Worm (Caenorhabditis elegans) whole organism, early embryonic: ENCODE results near the gene F32D8.2.

Experiments used
- aly-1 ChIP-seq: sonication (generic microtip); optimal IDR thresholded peaks from 2 replicates; lab custom pipeline; 2016; ENCODE audit warnings: missing genetic modification characterization, missing compliant biosample characterization
- ama-1 ChIP-seq: fragments of 150-350 bp; optimal IDR thresholded peaks from 2 replicates; lab custom pipeline; 2014
- ceh-36 ChIP-seq: sonication (generic microtip); optimal IDR thresholded peaks from 2 replicates; lab custom pipeline; 2016; ENCODE audit warnings: missing genetic modification characterization, inconsistent platforms, missing compliant biosample characterization
- flt-1 ChIP-seq: fragments of 200-800 bp; sonication (Bioruptor generic); IDR thresholded peaks from 2 replicates; pipeline ENCODE4 v1.3.6; 2022; ENCODE audit warnings: missing genetic modification characterization, missing compliant biosample characterization
- hmbx-1 ChIP-seq: sonication (generic microtip); optimal IDR thresholded peaks from 2 replicates; lab custom pipeline; 2016; ENCODE audit warnings: mild to moderate bottlenecking, missing genetic modification characterization, missing compliant biosample characterization
- pes-1 ChIP-seq: fragments of 200-800 bp; sonication (Bioruptor generic); IDR thresholded peaks from 2 replicates; pipeline ENCODE4 v1.3.6; 2022; ENCODE audit warnings: missing genetic modification reagents, missing genetic modification characterization, missing compliant biosample characterization
- scrt-1 ChIP-seq: fragments of 200-800 bp; sonication (Bioruptor generic); IDR thresholded peaks from 2 replicates; pipeline ENCODE4 v1.3.6; 2022; ENCODE audit warnings: missing genetic modification characterization, missing compliant biosample characterization

DNA sequence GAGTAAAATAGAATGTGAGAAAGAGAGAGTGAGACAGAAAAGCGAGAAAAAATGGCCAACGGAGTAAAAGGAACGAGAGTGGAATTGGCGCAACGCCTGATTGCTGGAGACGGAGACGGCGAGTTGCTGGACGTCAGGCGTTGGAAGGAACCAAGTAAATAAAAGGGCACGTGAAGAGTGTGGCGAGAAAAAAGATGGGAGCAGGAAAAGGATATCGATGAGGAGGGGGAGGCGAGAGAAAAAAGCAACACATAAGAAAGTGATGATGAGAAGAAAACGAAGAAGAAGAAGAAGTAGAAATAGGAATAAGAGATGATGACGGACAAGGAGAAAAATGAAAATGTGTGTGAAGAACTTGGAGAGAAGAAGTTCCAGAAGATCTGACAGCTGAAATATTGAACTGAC lies 12.1 kb upstream of the F32D8.2 start:
- TF ChIP-seq aly-1: no peak
- TF ChIP-seq hmbx-1: no peak
- TF ChIP-seq ceh-36 (tag; lab: Kevin White, UChicago): no peak
- TF ChIP-seq pes-1 (GFP tag; lab: Robert Waterston, UW): no peak
- no peak for TF ChIP-seq scrt-1
- no peak for TF ChIP-seq flt-1
- no peak for TF ChIP-seq ama-1 (lab: Kevin White, UChicago)
